Fruit fly (Drosophila melanogaster): Measurements from ENCODE around the gene mRpL15.

DNA sequence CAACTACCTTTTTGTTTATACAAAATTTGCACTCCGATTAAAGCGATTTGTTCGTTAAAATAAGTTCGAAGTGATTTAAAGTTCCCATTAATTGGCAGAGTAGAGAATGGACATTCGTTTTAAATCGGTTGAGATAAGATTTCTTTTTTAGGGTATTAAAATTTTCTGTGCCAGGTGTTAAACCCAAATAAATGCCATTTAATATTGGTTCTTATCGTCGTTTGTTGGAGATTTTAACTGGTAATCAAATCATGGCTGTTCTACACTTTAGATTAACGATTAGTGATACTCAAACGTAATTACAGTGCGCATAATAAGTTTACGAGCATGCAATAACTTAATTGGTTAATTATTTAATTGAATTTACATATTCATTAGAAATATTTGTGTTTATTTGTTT is 26.4 kb upstream of the mRpL15 start:
- no peak for TF ChIP-seq CG11617 (GFP tag; optimal IDR thresholded peaks at IDR 0.05)
- TF ChIP-seq CG12768 (GFP tag; optimal IDR thresholded peaks at IDR 0.05): no peak
- TF ChIP-seq tj (GFP tag; optimal IDR thresholded peaks at IDR 0.05): no peak
- TF ChIP-seq CG7101 (tag; optimal IDR thresholded peaks at IDR 0.05): no peak
- TF ChIP-seq CG1620 (GFP tag; optimal IDR thresholded peaks at IDR 0.05): no peak
- TF ChIP-seq pad (GFP tag; optimal IDR thresholded peaks at IDR 0.05): no peak
- TF ChIP-seq Clk (GFP tag; optimal IDR thresholded peaks at IDR 0.05): no peak
- TF ChIP-seq bab1 (GFP tag; optimal IDR thresholded peaks at IDR 0.05): no peak
- TF ChIP-seq cnc (optimal IDR thresholded peaks at IDR 0.05): no peak
- no peak for TF ChIP-seq ovo (GFP tag; optimal IDR thresholded peaks at IDR 0.05)
- TF ChIP-seq Crg-1 (GFP tag; optimal IDR thresholded peaks at IDR 0.05): no peak
